Worm (Caenorhabditis elegans) whole organism, early embryonic: Measurements from ENCODE around the gene nspf-2.
"Not testable (repeated sequence)": the region's sequence is repeated elsewhere in the genome, so short reads cannot be mapped to it uniquely, and the experiment has no call there.

Experiments
- B0310.2 ChIP-seq: sonication (generic microtip); optimal IDR thresholded peaks from 2 replicates; lab custom pipeline; 2016; ENCODE audit warnings: mild to moderate bottlenecking, missing genetic modification characterization, missing compliant biosample characterization
- F13C5.2 ChIP-seq: sonication (generic microtip); optimal IDR thresholded peaks from 2 replicates; lab custom pipeline; 2017; ENCODE audit warnings: mild to moderate bottlenecking, missing genetic modification characterization, inconsistent platforms, missing compliant biosample characterization
- aly-1 ChIP-seq: sonication (generic microtip); optimal IDR thresholded peaks from 2 replicates; lab custom pipeline; 2016; ENCODE audit warnings: missing genetic modification characterization, missing compliant biosample characterization
- ama-1 ChIP-seq: fragments of 150-350 bp; optimal IDR thresholded peaks from 2 replicates; lab custom pipeline; 2014
- ceh-13 ChIP-seq: fragments of 200-800 bp; sonication (Bioruptor generic); optimal IDR thresholded peaks from 2 replicates; lab custom pipeline; 2018; ENCODE audit warnings: mild to moderate bottlenecking, missing genetic modification characterization, missing compliant biosample characterization
- ceh-36 ChIP-seq: sonication (generic microtip); optimal IDR thresholded peaks from 2 replicates; lab custom pipeline; 2016; ENCODE audit warnings: missing genetic modification characterization, inconsistent platforms, missing compliant biosample characterization
- ets-7 ChIP-seq: sonication (generic microtip); optimal IDR thresholded peaks from 2 replicates; lab custom pipeline; 2016; ENCODE audit warnings: missing genotype, missing genetic modification characterization, missing compliant biosample characterization
- flt-1 ChIP-seq: fragments of 200-800 bp; sonication (Bioruptor generic); IDR thresholded peaks from 2 replicates; pipeline ENCODE4 v1.3.6; 2022; ENCODE audit warnings: missing genetic modification characterization, missing compliant biosample characterization
- hmbx-1 ChIP-seq: sonication (generic microtip); optimal IDR thresholded peaks from 2 replicates; lab custom pipeline; 2016; ENCODE audit warnings: mild to moderate bottlenecking, missing genetic modification characterization, missing compliant biosample characterization
- hmg-4 ChIP-seq: fragments of 200-800 bp; sonication (Bioruptor generic); optimal IDR thresholded peaks from 2 replicates; lab custom pipeline; 2018; ENCODE audit warnings: mild to moderate bottlenecking, missing genetic modification characterization, missing compliant biosample characterization
- hnd-1 ChIP-seq: sonication (generic microtip); optimal IDR thresholded peaks from 2 replicates; lab custom pipeline; 2016; ENCODE audit warnings: missing genetic modification characterization, missing compliant biosample characterization
- pes-1 ChIP-seq: fragments of 200-800 bp; sonication (Bioruptor generic); IDR thresholded peaks from 2 replicates; pipeline ENCODE4 v1.3.6; 2022; ENCODE audit warnings: missing genetic modification reagents, missing genetic modification characterization, missing compliant biosample characterization
- scrt-1 ChIP-seq: fragments of 200-800 bp; sonication (Bioruptor generic); IDR thresholded peaks from 2 replicates; pipeline ENCODE4 v1.3.6; 2022; ENCODE audit warnings: missing genetic modification characterization, missing compliant biosample characterization
- sea-1 ChIP-seq: fragments of 200-800 bp; sonication (Bioruptor generic); conservative IDR thresholded peaks from 2 replicates; pipeline ENCODE4 v1.3.6; 2022; ENCODE audit warnings: missing genetic modification characterization, missing compliant biosample characterization
- tbx-11 ChIP-seq: fragments of 200-800 bp; sonication (Bioruptor generic); IDR thresholded peaks from 2 replicates; pipeline ENCODE4 v1.3.6; 2022; ENCODE audit warnings: missing genetic modification characterization, missing compliant biosample characterization
- tbx-37 ChIP-seq: fragments of 200-800 bp; sonication (Bioruptor generic); conservative IDR thresholded peaks from 2 replicates; pipeline ENCODE4 v1.3.6; 2022; ENCODE audit warnings: missing genetic modification reagents, missing genetic modification characterization, missing compliant biosample characterization
- tra-4 ChIP-seq: sonication (generic microtip); optimal IDR thresholded peaks from 2 replicates; lab custom pipeline; 2017; ENCODE audit warnings: missing genetic modification characterization, missing compliant biosample characterization

Gene nspf-2

DNA sequence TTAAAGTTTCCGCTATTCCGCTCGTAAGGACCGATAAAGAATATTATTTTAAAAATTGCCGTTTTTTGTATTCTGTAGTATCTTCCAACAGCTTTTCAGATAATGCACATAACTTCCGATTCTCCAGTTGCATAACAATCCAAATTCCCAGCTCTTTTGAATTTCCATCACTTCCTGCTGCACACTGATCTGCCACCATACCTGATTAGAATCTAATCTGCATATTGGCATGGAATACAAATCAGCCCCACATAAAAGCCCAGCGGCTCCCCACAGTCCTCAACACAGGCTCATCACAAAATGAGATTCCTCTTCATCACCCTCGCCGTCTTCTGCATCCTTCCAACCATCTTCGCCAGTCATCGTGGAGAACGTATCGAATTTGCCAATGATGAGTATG, at the start of gene nspf-2:
nspf-2 (plus strand) TSS at position 301 of the 400 bp plus-strand sequence.
- not testable (repeated sequence) for TF ChIP-seq pes-1 (GFP tag; lab: Robert Waterston, UW); ceh-36 (tag; lab: Kevin White, UChicago); F13C5.2 (tag; lab: Kevin White, UChicago)

DNA sequence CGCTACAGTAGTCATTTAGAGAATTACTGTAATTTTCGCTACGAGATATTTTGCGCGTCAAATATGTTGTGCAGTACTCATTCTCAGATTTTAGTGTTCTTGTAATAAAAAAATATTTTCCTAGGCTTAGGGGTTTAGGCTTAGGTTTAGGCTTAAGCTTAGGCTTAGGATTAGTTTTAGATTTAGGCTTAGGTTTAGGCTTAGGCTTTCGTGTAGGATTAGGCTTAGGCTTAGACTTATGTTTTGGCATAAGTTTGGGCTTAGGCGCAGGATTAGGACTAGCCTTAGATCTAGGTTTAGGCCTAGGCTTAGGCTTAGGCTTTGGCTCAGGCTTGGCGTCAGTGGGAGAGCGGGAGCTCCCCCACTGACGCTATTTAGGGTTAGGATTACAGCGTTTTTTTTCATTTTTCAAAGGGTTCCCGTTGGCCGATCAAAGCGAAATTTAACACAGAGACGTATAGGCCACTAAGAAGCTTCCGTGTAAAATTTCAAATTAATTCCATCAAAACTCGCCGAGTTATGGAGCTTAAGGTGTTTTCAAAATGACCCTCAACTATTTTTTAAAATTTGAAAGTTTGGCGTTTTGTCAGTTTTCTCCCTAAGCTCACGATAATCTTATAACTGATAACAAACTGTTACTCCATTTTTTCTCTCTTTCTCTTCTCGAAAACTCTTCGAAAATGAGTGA, 49.2 kb upstream of the nspf-2 start, which contains the start of gene F22E5.8:
F22E5.8 (plus strand) TSS at position 638 of the 688 bp plus-strand sequence.
- TF ChIP-seq pes-1 (GFP tag; lab: Robert Waterston, UW) (0 out of 2 replicates have a peak, but pooled peaks have one; percentile 10), ceh-36 (tag; lab: Kevin White, UChicago) (peak; percentile 58)

DNA sequence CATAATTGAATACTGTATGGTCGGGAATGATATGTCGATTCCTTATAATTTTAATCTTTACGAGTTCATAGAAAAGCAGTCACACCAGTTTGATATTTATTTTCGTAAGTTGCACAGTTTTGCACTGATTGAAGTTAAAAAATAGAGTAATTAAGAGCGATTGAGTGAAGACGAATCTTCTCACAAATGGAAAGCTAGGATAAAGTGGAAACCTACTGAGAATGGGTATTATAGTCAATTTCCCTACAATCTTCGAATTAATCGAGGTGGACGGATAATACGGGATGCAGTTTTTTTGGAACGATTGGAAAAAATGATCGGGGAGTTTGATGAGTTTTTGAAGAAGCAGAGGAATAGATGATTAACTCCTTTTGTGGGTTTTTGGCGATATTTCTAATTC, 47.7 kb upstream of the nspf-2 start, which contains the start of gene F22E5.23:
F22E5.23 (plus strand) TSS at position 301 of the 400 bp plus-strand sequence.
- TF ChIP-seq ets-7 (tag; lab: Kevin White, UChicago), result no peak
- TF ChIP-seq tra-4 (tag; lab: Kevin White, UChicago), result no peak
- TF ChIP-seq ceh-13 (GFP tag; lab: Kevin White, UChicago), result no peak
- no peak for TF ChIP-seq hnd-1 (tag; lab: Kevin White, UChicago)
- TF ChIP-seq tbx-37, result no peak
- TF ChIP-seq pes-1 (GFP tag; lab: Robert Waterston, UW), result no peak
- no peak for TF ChIP-seq flt-1 (GFP tag; lab: Robert Waterston, UW)
- TF ChIP-seq ceh-36 (tag; lab: Kevin White, UChicago), result no peak
- no peak for TF ChIP-seq hmg-4
- TF ChIP-seq aly-1 (tag; lab: Kevin White, UChicago), result no peak
- no peak for TF ChIP-seq scrt-1 (GFP tag; lab: Robert Waterston, UW)
- no peak for TF ChIP-seq hmbx-1 (tag; lab: Kevin White, UChicago)

DNA sequence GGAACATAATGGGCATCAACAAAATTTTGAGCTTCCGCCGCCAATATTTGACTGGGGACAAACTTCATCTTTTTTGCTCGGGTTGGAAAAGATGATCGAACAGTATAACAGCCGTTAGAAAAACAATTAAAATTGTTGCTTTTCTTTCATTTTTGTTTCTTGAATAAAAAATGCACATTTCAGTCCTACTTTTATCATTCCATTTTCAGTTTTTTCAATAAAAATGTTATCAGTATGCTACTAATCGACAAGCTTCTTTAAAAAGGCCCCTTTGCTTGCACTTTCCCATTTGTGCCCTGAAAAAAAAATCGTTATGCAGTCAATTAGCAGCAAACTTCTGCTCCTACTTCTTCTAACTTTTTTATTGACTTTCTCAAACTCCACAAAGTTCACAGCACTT, 46.9 kb upstream of the nspf-2 start, which contains the start of gene F22E5.7:
F22E5.7 (plus strand) TSS at position 301 of the 400 bp plus-strand sequence.
- no peak for TF ChIP-seq F13C5.2 (tag; lab: Kevin White, UChicago)
- TF ChIP-seq pes-1 (GFP tag; lab: Robert Waterston, UW), result no peak
- no peak for TF ChIP-seq hmg-4
- TF ChIP-seq ama-1, result no peak
- no peak for TF ChIP-seq ceh-13 (GFP tag; lab: Kevin White, UChicago)
- TF ChIP-seq tbx-37, result no peak
- no peak for TF ChIP-seq aly-1 (tag; lab: Kevin White, UChicago)
- no peak for TF ChIP-seq scrt-1 (GFP tag; lab: Robert Waterston, UW)
- no peak for TF ChIP-seq ceh-36 (tag; lab: Kevin White, UChicago)
- no peak for TF ChIP-seq ets-7 (tag; lab: Kevin White, UChicago)
- TF ChIP-seq B0310.2, result no peak
- no peak for TF ChIP-seq tbx-11 (GFP tag; lab: Robert Waterston, UW)
- TF ChIP-seq tra-4 (tag; lab: Kevin White, UChicago), result no peak
- no peak for TF ChIP-seq hnd-1 (tag; lab: Kevin White, UChicago)
- no peak for TF ChIP-seq sea-1 (GFP tag; lab: Robert Waterston, UW)
- no peak for TF ChIP-seq flt-1 (GFP tag; lab: Robert Waterston, UW)

DNA sequence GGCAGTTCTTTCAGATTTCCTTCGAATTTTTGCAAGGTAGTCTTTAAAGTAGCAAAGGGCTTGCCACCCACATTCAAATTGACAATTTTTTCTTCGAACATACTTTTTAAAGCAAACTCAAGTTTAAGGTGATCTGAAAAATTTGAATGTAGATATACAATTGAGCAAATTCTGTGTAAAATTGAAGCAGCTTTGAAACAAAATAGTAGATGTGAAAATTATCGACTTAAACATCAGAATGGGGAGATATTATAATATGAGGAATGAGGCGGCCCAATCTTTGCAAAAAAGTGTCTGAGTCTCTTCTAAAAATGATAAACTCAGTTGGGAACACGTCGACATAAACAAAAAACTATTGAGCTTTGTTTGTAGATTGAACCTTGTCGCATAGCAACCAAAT, 44.2 kb upstream of the nspf-2 start, which contains the start of gene F22E5.11:
F22E5.11 (minus strand) TSS at position 101 of the 400 bp plus-strand sequence.
- TF ChIP-seq pes-1 (GFP tag; lab: Robert Waterston, UW), result no peak
- no peak for TF ChIP-seq B0310.2
- TF ChIP-seq hmbx-1 (tag; lab: Kevin White, UChicago), result no peak
- TF ChIP-seq tbx-37, result no peak
- TF ChIP-seq flt-1 (GFP tag; lab: Robert Waterston, UW), result no peak
- no peak for TF ChIP-seq hnd-1 (tag; lab: Kevin White, UChicago)
- TF ChIP-seq hmg-4, result no peak
- TF ChIP-seq ceh-36 (tag; lab: Kevin White, UChicago), result no peak
- no peak for TF ChIP-seq tra-4 (tag; lab: Kevin White, UChicago)
- no peak for TF ChIP-seq sea-1 (GFP tag; lab: Robert Waterston, UW)
- TF ChIP-seq ama-1, result no peak
- TF ChIP-seq ceh-13 (GFP tag; lab: Kevin White, UChicago), result no peak
- TF ChIP-seq aly-1 (tag; lab: Kevin White, UChicago), result no peak
- TF ChIP-seq ets-7 (tag; lab: Kevin White, UChicago), result no peak

DNA sequence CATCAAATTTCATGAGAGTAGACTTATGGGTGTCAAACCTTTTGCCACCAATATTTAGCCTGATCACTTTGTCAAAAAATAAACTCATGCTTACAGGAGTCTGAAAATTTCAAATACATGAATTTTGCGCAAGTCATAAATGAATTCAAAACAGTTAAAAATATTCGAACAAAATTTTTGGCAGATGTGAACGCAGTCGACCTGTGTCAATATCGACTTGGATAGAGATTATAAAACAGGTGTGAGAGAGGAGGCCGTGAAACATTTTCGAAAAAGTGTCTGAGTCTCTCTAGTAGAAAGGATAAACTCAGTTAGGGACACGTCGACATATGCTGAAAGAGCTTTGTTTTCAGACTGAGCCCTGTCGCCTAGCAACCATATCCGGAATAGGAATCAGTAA, 42.0 kb upstream of the nspf-2 start, which contains the start of gene F22E5.12:
F22E5.12 (minus strand) TSS at position 101 of the 400 bp plus-strand sequence.
- TF ChIP-seq ets-7, tra-4, hnd-1 (tag; lab: Kevin White, UChicago): not testable (repeated sequence)

DNA sequence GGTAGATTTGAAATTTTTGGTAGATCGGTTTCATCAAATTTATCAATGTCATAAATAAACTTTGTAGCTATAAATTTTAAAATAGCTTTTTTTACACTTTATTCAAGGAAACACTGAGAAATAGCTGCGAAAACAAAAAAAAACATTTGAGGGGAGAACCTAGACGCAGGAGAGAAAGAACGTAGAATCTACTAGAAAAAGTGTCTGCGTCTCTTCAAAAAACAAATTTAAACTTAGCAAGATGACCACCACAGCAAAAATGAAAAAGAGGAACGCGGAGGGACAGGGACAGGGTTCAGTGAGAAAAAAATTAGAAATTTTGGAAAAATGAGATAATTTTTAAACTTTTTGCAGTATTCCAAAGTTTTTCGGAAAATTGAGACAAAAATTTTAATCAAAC, 39.7 kb upstream of the nspf-2 start:
- TF ChIP-seq tra-4 (tag; lab: Kevin White, UChicago) (no peak), tbx-11 (GFP tag; lab: Robert Waterston, UW) (no peak), tbx-37 (no peak), hnd-1 (tag; lab: Kevin White, UChicago) (no peak), pes-1 (GFP tag; lab: Robert Waterston, UW) (no peak), hmg-4 (no peak), ets-7 (tag; lab: Kevin White, UChicago) (no peak), hmbx-1 (tag; lab: Kevin White, UChicago) (no peak)

DNA sequence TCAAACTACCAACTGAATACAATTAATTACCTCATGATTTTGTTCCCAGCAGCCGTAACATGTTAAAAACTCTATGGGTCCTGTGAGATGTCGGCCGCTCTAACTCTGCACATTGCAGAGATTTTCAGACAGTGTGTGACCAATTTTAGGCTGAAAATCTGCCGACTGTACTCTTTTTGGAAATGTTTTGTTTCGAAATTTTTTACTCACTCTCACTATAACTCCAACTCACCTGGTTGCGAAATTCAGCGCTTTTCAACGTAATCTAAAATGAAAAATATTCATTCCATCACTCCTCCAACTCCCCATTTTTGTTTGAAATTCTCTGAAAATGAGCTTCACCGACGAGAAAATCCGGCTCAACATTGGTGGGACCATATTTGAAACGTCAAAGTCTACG, 39.2 kb upstream of the nspf-2 start, which contains the start of the genes F22E5.13 and F22E5.6:
F22E5.13 (minus strand) TSS at position 101 of the 400 bp plus-strand sequence.
F22E5.6 (plus strand) TSS at position 297 of the 400 bp plus-strand sequence.
- TF ChIP-seq aly-1 (tag; lab: Kevin White, UChicago), result no peak
- TF ChIP-seq hmg-4, result no peak
- TF ChIP-seq scrt-1 (GFP tag; lab: Robert Waterston, UW), result no peak
- TF ChIP-seq tra-4 (tag; lab: Kevin White, UChicago), result no peak
- TF ChIP-seq hmbx-1 (tag; lab: Kevin White, UChicago), result no peak
- no peak for TF ChIP-seq ets-7 (tag; lab: Kevin White, UChicago)
- TF ChIP-seq ama-1, result no peak
- no peak for TF ChIP-seq tbx-37
- no peak for TF ChIP-seq flt-1 (GFP tag; lab: Robert Waterston, UW)
- TF ChIP-seq B0310.2, result no peak
- no peak for TF ChIP-seq pes-1 (GFP tag; lab: Robert Waterston, UW)
- TF ChIP-seq hnd-1 (tag; lab: Kevin White, UChicago), result no peak
- TF ChIP-seq ceh-36 (tag; lab: Kevin White, UChicago), result no peak
- TF ChIP-seq ceh-13 (GFP tag; lab: Kevin White, UChicago), result no peak
- no peak for TF ChIP-seq sea-1 (GFP tag; lab: Robert Waterston, UW)
